Fruit fly (Drosophila melanogaster) whole organism, embryonic: ENCODE results near the gene janB.

Experiments used
- Awh ChIP-seq: fragments of 200-800 bp; sonication (Bioruptor generic); IDR thresholded peaks from 2 replicates; pipeline ENCODE4, ENCODE4 v1.3.6; 2022; ENCODE audit warnings: missing biosample characterization, missing genetic modification characterization
- Bteb2 ChIP-seq: fragments of 200-800 bp; sonication (Bioruptor generic); optimal IDR thresholded peaks from 2 replicates; lab custom pipeline; 2016; ENCODE audit warnings: missing biosample characterization, missing genetic modification characterization
- CG11456 ChIP-seq: fragments of 200-800 bp; sonication (Bioruptor generic); IDR thresholded peaks from 3 replicates; pipeline ENCODE4 v1.3.6; 2022; ENCODE audit warnings: missing biosample characterization, missing genetic modification characterization
- CG11696 ChIP-seq: fragments of 200-800 bp; sonication (Bioruptor generic); IDR thresholded peaks from 2 replicates; pipeline ENCODE4 v1.3.6; 2022; ENCODE audit warnings: missing biosample characterization, missing genetic modification characterization
- CG14050 ChIP-seq: fragments of 200-800 bp; sonication (Bioruptor generic); IDR thresholded peaks from 3 replicates; pipeline ENCODE4 v1.3.6; 2022; ENCODE audit warnings: missing biosample characterization, missing genetic modification characterization
- CG14965 ChIP-seq: fragments of 200-800 bp; sonication (Bioruptor generic); optimal IDR thresholded peaks from 2 replicates; lab custom pipeline; 2016; ENCODE audit warnings: missing biosample characterization, missing genetic modification characterization, borderline replicate concordance
- CG1647 ChIP-seq: fragments of 200-800 bp; sonication (Bioruptor generic); optimal IDR thresholded peaks from 3 replicates; lab custom pipeline; 2016; ENCODE audit warnings: missing biosample characterization, missing genetic modification characterization
- CG17612 ChIP-seq: fragments of 200-800 bp; sonication (Bioruptor generic); IDR thresholded peaks from 2 replicates; pipeline ENCODE4 v1.3.6; 2022; ENCODE audit warnings: missing biosample characterization, missing genetic modification characterization
- CG1792 ChIP-seq: fragments of 200-800 bp; sonication (Bioruptor generic); optimal IDR thresholded peaks from 2 replicates; lab custom pipeline; 2016; ENCODE audit warnings: missing biosample characterization, missing genetic modification characterization
- CG2120 ChIP-seq: fragments of 200-800 bp; sonication (Bioruptor generic); optimal IDR thresholded peaks from 3 replicates; lab custom pipeline; 2016; ENCODE audit warnings: missing biosample characterization, missing genetic modification characterization
- CG2875 ChIP-seq: fragments of 200-800 bp; sonication (Bioruptor generic); optimal IDR thresholded peaks from 2 replicates; lab custom pipeline; 2017; ENCODE audit warnings: missing biosample characterization, mild to moderate bottlenecking, missing genetic modification characterization, missing genetic modification reagents
- CG2889 ChIP-seq: fragments of 200-800 bp; sonication (Bioruptor generic); IDR thresholded peaks from 3 replicates; pipeline ENCODE4 v1.3.6; 2022; ENCODE audit warnings: missing biosample characterization, missing genetic modification characterization
- CG33557 ChIP-seq: fragments of 200-800 bp; sonication (Bioruptor generic); optimal IDR thresholded peaks from 2 replicates; lab custom pipeline; 2019; ENCODE audit warnings: missing biosample characterization, mild to moderate bottlenecking, missing genetic modification characterization, moderate library complexity
- CG4282 ChIP-seq: fragments of 200-800 bp; sonication (Bioruptor generic); optimal IDR thresholded peaks from 2 replicates; lab custom pipeline; 2016; ENCODE audit warnings: missing biosample characterization, missing genetic modification characterization
- CG4730 ChIP-seq: fragments of 200-800 bp; sonication (Bioruptor generic); IDR thresholded peaks from 2 replicates; pipeline ENCODE4 v1.3.6; 2022; ENCODE audit warnings: missing biosample characterization, missing genetic modification characterization
- CG4820 ChIP-seq: fragments of 200-800 bp; sonication (Bioruptor generic); optimal IDR thresholded peaks from 3 replicates; lab custom pipeline; 2016; ENCODE audit warnings: missing biosample characterization, missing genetic modification characterization
- CG4854 ChIP-seq: fragments of 200-800 bp; sonication (Bioruptor generic); optimal IDR thresholded peaks from 2 replicates; lab custom pipeline; 2016; ENCODE audit warnings: missing biosample characterization, missing genetic modification characterization, inconsistent platforms
- CG7357 ChIP-seq: fragments of 200-800 bp; sonication (Bioruptor generic); IDR thresholded peaks from 3 replicates; pipeline ENCODE4 v1.3.6; 2022; ENCODE audit warnings: missing biosample characterization, missing genetic modification characterization
- CG8290 ChIP-seq, 3 experiments: fragments of 200-800 bp; sonication (Bioruptor generic); optimal IDR thresholded peaks; 2 replicates each; lab custom pipeline; 2016 to 2019; ENCODE audit warnings: missing biosample characterization in 3 of 3, missing genetic modification characterization in 3 of 3, mild to moderate bottlenecking in 2 of 3, moderate library complexity in 1 of 3
- CG8924 ChIP-seq: fragments of 200-800 bp; optimal IDR thresholded peaks from 3 replicates; lab custom pipeline; 2019; ENCODE audit warnings: missing biosample characterization, mild to moderate bottlenecking, missing genetic modification characterization, moderate library complexity
- CG8944 ChIP-seq: fragments of 200-800 bp; sonication (Bioruptor generic); optimal IDR thresholded peaks from 3 replicates; lab custom pipeline; 2016; ENCODE audit warnings: missing biosample characterization, missing genetic modification characterization
- Dll ChIP-seq: fragments of 200-800 bp; sonication (Bioruptor generic); IDR thresholded peaks from 4 replicates; pipeline ENCODE4 v1.3.6; 2022; ENCODE audit warnings: missing biosample characterization, missing genetic modification characterization; ENCODE audit not compliant: partially characterized antibody
- E2f2 ChIP-seq: fragments of 200-800 bp; sonication (Bioruptor generic); IDR thresholded peaks from 2 replicates; pipeline ENCODE4 v1.3.6; 2022; ENCODE audit warnings: missing biosample characterization, missing genetic modification characterization
- Eip74EF ChIP-seq, 2 experiments: fragments of 200-800 bp in 1 of 2; fragments of >200 bp in 1 of 2; sonication (Bioruptor generic) in 1 of 2; optimal IDR thresholded peaks; 2 replicates each; lab custom pipeline; 2017 to 2019; ENCODE audit warnings: missing biosample characterization in 2 of 2, missing genetic modification characterization in 2 of 2, mild to moderate bottlenecking in 1 of 2, moderate library complexity in 1 of 2
- HLHmδ ChIP-seq: fragments of 200-800 bp; sonication (Bioruptor generic); optimal IDR thresholded peaks from 2 replicates; lab custom pipeline; 2018; ENCODE audit warnings: missing biosample characterization, mild to moderate bottlenecking, missing genetic modification characterization, moderate library complexity
- Hr39 ChIP-seq: fragments of >200 bp; optimal IDR thresholded peaks from 2 replicates; lab custom pipeline; 2017
- Scr ChIP-seq: fragments of 200-800 bp; sonication (Bioruptor generic); IDR thresholded peaks from 2 replicates; pipeline ENCODE4 v1.3.6; 2022; ENCODE audit warnings: missing biosample characterization, missing genetic modification characterization; ENCODE audit not compliant: partially characterized antibody
- Taf1 ChIP-seq: fragments of 200-800 bp; sonication (Bioruptor generic); IDR thresholded peaks from 2 replicates; pipeline ENCODE4 v1.3.6; 2022; ENCODE audit warnings: missing biosample characterization, missing genetic modification characterization
- ab ChIP-seq: fragments of 200-800 bp; sonication (Bioruptor generic); optimal IDR thresholded peaks from 2 replicates; lab custom pipeline; 2016; ENCODE audit warnings: missing biosample characterization, missing genetic modification characterization
- ara ChIP-seq: fragments of 200-800 bp; sonication (Bioruptor generic); IDR thresholded peaks from 2 replicates; pipeline ENCODE4 v1.3.6; 2022; ENCODE audit warnings: missing biosample characterization, missing genetic modification characterization
- dmrt99B ChIP-seq: fragments of 200-800 bp; sonication (Bioruptor generic); optimal IDR thresholded peaks from 2 replicates; lab custom pipeline; 2018; ENCODE audit warnings: missing biosample characterization, mild to moderate bottlenecking, missing genetic modification characterization, moderate library complexity
- dysf ChIP-seq: fragments of 200-800 bp; sonication (Bioruptor generic); IDR thresholded peaks from 3 replicates; pipeline ENCODE4 v1.3.6; 2022; ENCODE audit warnings: missing biosample characterization, missing genetic modification characterization
- fu2 ChIP-seq: fragments of 200-800 bp; sonication (Bioruptor generic); optimal IDR thresholded peaks from 2 replicates; lab custom pipeline; 2016; ENCODE audit warnings: missing biosample characterization, missing genetic modification characterization
- gro ChIP-seq: fragments of 200-800 bp; sonication (Bioruptor generic); optimal IDR thresholded peaks from 2 replicates; lab custom pipeline; 2016; ENCODE audit warnings: missing biosample characterization, missing genetic modification characterization
- hbn ChIP-seq: fragments of 200-800 bp; sonication (Bioruptor generic); IDR thresholded peaks from 2 replicates; pipeline ENCODE4 v1.3.6; 2022; ENCODE audit warnings: missing biosample characterization, missing genetic modification characterization; ENCODE audit not compliant: partially characterized antibody
- hkb ChIP-seq, 2 experiments: fragments of 200-800 bp in 1 of 2; fragments of >200 bp in 1 of 2; sonication (Bioruptor generic) in 1 of 2; IDR thresholded peaks in 1 of 2; optimal IDR thresholded peaks in 1 of 2; 2 replicates each; pipeline versions ENCODE4 v1.3.6 to Lab custom; 2017 to 2022; ENCODE audit warnings: missing biosample characterization in 1 of 2, missing genetic modification characterization in 1 of 2
- hth ChIP-seq: fragments of >200 bp; optimal IDR thresholded peaks from 2 replicates; lab custom pipeline; 2017; ENCODE audit warnings: inconsistent platforms
- lilli ChIP-seq: fragments of 200-800 bp; sonication (Bioruptor generic); optimal IDR thresholded peaks from 3 replicates; lab custom pipeline; 2016; ENCODE audit warnings: missing biosample characterization, missing genetic modification characterization
- nau ChIP-seq: fragments of 200-800 bp; sonication (Bioruptor generic); optimal IDR thresholded peaks from 3 replicates; lab custom pipeline; 2017; ENCODE audit warnings: missing biosample characterization, mild to moderate bottlenecking, missing genetic modification characterization, missing genetic modification reagents
- nerfin-2 ChIP-seq: fragments of 200-800 bp; sonication (Bioruptor generic); IDR thresholded peaks from 2 replicates; pipeline ENCODE4 v1.3.6; 2022; ENCODE audit warnings: missing biosample characterization, missing genetic modification characterization; ENCODE audit not compliant: partially characterized antibody
- oc ChIP-seq: fragments of 200-800 bp; sonication (Bioruptor generic); optimal IDR thresholded peaks from 2 replicates; lab custom pipeline; 2018; ENCODE audit warnings: missing biosample characterization, mild to moderate bottlenecking, missing genetic modification characterization, moderate library complexity
- psq ChIP-seq: fragments of 200-800 bp; sonication (Bioruptor generic); optimal IDR thresholded peaks from 2 replicates; lab custom pipeline; 2017; ENCODE audit warnings: missing biosample characterization, missing genetic modification characterization
- repo ChIP-seq: fragments of 200-800 bp; sonication (Bioruptor generic); optimal IDR thresholded peaks from 2 replicates; lab custom pipeline; 2016; ENCODE audit warnings: missing biosample characterization, missing genetic modification characterization
- sd ChIP-seq: fragments of 200-800 bp; sonication (Bioruptor generic); optimal IDR thresholded peaks from 3 replicates; lab custom pipeline; 2018; ENCODE audit warnings: missing biosample characterization, mild to moderate bottlenecking, missing genetic modification characterization, moderate library complexity
- slou ChIP-seq: fragments of 200-800 bp; sonication (Bioruptor generic); optimal IDR thresholded peaks from 3 replicates; lab custom pipeline; 2016; ENCODE audit warnings: missing biosample characterization, missing genetic modification characterization
- sqz ChIP-seq: fragments of 200-800 bp; sonication (Bioruptor generic); optimal IDR thresholded peaks from 3 replicates; lab custom pipeline; 2018; ENCODE audit warnings: missing biosample characterization, mild to moderate bottlenecking, missing genetic modification characterization
- stc ChIP-seq: fragments of 200-800 bp; sonication (Bioruptor generic); IDR thresholded peaks from 2 replicates; pipeline ENCODE4 v1.3.6; 2022; ENCODE audit warnings: missing biosample characterization, missing genetic modification characterization
- tup ChIP-seq: fragments of 200-800 bp; sonication (Bioruptor generic); optimal IDR thresholded peaks from 2 replicates; lab custom pipeline; 2016; ENCODE audit warnings: missing biosample characterization, mild to moderate bottlenecking, missing genetic modification characterization, moderate library complexity
- unc-4 ChIP-seq: fragments of 200-800 bp; sonication (Bioruptor generic); IDR thresholded peaks from 2 replicates; pipeline ENCODE4 v1.3.6; 2022; ENCODE audit warnings: missing biosample characterization, missing genetic modification characterization; ENCODE audit not compliant: partially characterized antibody
- unpg ChIP-seq: fragments of 200-800 bp; sonication (Bioruptor generic); optimal IDR thresholded peaks from 3 replicates; lab custom pipeline; 2018; ENCODE audit warnings: missing biosample characterization, mild to moderate bottlenecking, missing genetic modification characterization, moderate library complexity
- z ChIP-seq: fragments of 200-800 bp; sonication (Bioruptor generic); IDR thresholded peaks from 3 replicates; pipeline ENCODE4 v1.3.6; 2022; ENCODE audit warnings: missing biosample characterization, missing genetic modification characterization
- zf30C ChIP-seq: fragments of 200-800 bp; sonication (Bioruptor generic); optimal IDR thresholded peaks from 3 replicates; lab custom pipeline; 2018; ENCODE audit warnings: missing biosample characterization, mild to moderate bottlenecking, missing genetic modification characterization

Gene janB

dm6 chr3R:30076088-30076487 is 37.6 kb upstream of the janB start (continued):
- TF ChIP-seq Taf1 (GFP tag; lab: Robert Waterston, UW) (no peak), dmrt99B (tag; lab: Kevin White, UChicago) (no peak), CG14050 (GFP tag; lab: Robert Waterston, UW) (no peak), unpg (GFP tag; lab: Kevin White, UChicago) (no peak), Hr39 (lab: Kevin White, UChicago) (no peak), z (GFP tag; lab: Robert Waterston, UW) (no peak), CG8924 (tag; lab: Kevin White, UChicago) (no peak), fu2 (GFP tag; lab: Kevin White, UChicago) (no peak), CG11696 (GFP tag; lab: Robert Waterston, UW) (no peak), psq (no peak), repo (GFP tag; lab: Kevin White, UChicago) (no peak), lilli (GFP tag; lab: Kevin White, UChicago) (no peak), sqz (no peak), dysf (GFP tag; lab: Robert Waterston, UW) (0 out of 3 replicates have a peak, but pooled peaks have one; percentile 13), CG17612 (GFP tag; lab: Robert Waterston, UW) (no peak), stc (GFP tag; lab: Robert Waterston, UW) (no peak), CG14965 (GFP tag; lab: Kevin White, UChicago) (no peak), Awh (GFP tag; lab: Robert Waterston, UW) (no peak), gro (GFP tag; lab: Kevin White, UChicago) (no peak), Dll (GFP tag; lab: Robert Waterston, UW) (no peak), CG8290 (GFP tag; optimal IDR thresholded peaks at IDR 0.05; lab: Kevin White, UChicago) (no peak), CG8290 (tag; optimal IDR thresholded peaks at IDR 0.05; lab: Kevin White, UChicago) (no peak), CG8944 (no peak), hkb (optimal IDR thresholded peaks at IDR 0.05; lab: Kevin White, UChicago) (no peak), hkb (GFP tag; IDR thresholded peaks at IDR 0.05; lab: Robert Waterston, UW) (no peak), CG2889 (GFP tag; lab: Robert Waterston, UW) (no peak), CG2875 (no peak), CG4730 (GFP tag; lab: Robert Waterston, UW) (no peak), Bteb2 (GFP tag; lab: Kevin White, UChicago) (no peak), Scr (GFP tag; lab: Robert Waterston, UW) (no peak), CG11456 (GFP tag; lab: Robert Waterston, UW) (no peak), slou (GFP tag; lab: Kevin White, UChicago) (no peak), hbn (GFP tag; lab: Robert Waterston, UW) (no peak), CG33557 (GFP tag; lab: Kevin White, UChicago) (no peak), CG4282 (GFP tag; lab: Kevin White, UChicago) (no peak), ara (GFP tag; lab: Robert Waterston, UW) (no peak), nerfin-2 (no peak), nau (no peak), sd (tag; lab: Kevin White, UChicago) (no peak), zf30C (GFP tag; lab: Kevin White, UChicago) (no peak), oc (no peak), tup (GFP tag; lab: Kevin White, UChicago) (no peak), ab (GFP tag; lab: Kevin White, UChicago) (no peak), CG2120 (GFP tag; lab: Kevin White, UChicago) (no peak), CG4854 (GFP tag; lab: Kevin White, UChicago) (no peak), HLHmδ (no peak), Eip74EF (GFP tag; optimal IDR thresholded peaks at IDR 0.05; lab: Kevin White, UChicago) (no peak), E2f2 (GFP tag; lab: Robert Waterston, UW) (no peak), CG4820 (peak; percentile 10), unc-4 (no peak), CG1792 (GFP tag; lab: Kevin White, UChicago) (no peak), CG1647 (GFP tag; lab: Kevin White, UChicago) (no peak), CG7357 (GFP tag; lab: Robert Waterston, UW) (no peak), hth (no peak)
